Fruit fly (Drosophila melanogaster) whole organism, prepupa: Measurements from ENCODE around the gene Drsl1.

Experiments used
- CG4318 ChIP-seq: fragments of 200-800 bp; sonication (Bioruptor generic); optimal IDR thresholded peaks from 3 replicates; lab custom pipeline; 2017; ENCODE audit warnings: missing biosample characterization, mild to moderate bottlenecking, missing genetic modification characterization
- Eip78C ChIP-seq: fragments of 200-800 bp; sonication (Bioruptor generic); peaks from one replicate; lab custom pipeline; 2016; ENCODE audit warnings: missing biosample characterization, missing genetic modification characterization
- Ets96B ChIP-seq: fragments of 200-800 bp; optimal IDR thresholded peaks from 2 replicates; lab custom pipeline; 2019; ENCODE audit warnings: missing biosample characterization, mild to moderate bottlenecking, missing genetic modification characterization, moderate library complexity
- OdsH ChIP-seq: fragments of 200-800 bp; sonication (Bioruptor generic); optimal IDR thresholded peaks from 3 replicates; lab custom pipeline; 2016; ENCODE audit warnings: missing biosample characterization, missing genetic modification characterization

dm6 chr3L:3336368-3337164 is 978 bp upstream of the Drsl1 start, which contains the start of the genes Drsl6 and kst:
- no peak for TF ChIP-seq Ets96B
- TF ChIP-seq CG4318 (GFP tag; lab: Kevin White, UChicago) = no peak
- no peak for TF ChIP-seq OdsH
- TF ChIP-seq Eip78C (GFP tag; lab: Kevin White, UChicago) = peak; percentile 56
